Fruit fly (Drosophila melanogaster): ENCODE measurements around the gene CG3744.

Gene CG3744

DNA sequence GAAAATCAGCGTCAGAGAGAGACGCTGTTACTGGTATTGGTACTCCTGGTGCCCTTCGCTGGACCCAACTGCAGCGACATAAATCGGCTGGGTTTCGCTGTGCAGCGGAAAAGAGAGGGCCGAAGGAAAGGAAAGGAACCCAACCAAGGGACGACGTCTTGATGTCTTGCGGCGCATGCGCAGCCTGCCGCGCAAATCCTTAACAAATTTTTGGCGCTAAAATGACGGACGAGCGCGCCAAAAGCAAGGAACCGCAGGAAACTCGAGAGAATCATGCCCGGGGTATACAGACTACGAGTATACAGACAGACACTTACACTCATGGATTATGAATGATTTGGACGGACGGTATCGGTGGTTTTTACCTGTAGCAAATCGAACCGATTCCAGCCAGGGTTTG, 9.5 kb downstream of the CG3744 start:
- TF ChIP-seq lz (GFP tag; optimal IDR thresholded peaks at IDR 0.05) (no peak), CG11902 (GFP tag; optimal IDR thresholded peaks at IDR 0.05) (no peak), CG6163 (GFP tag; IDR thresholded peaks at IDR 0.05) (no peak), CG3919 (GFP tag; optimal IDR thresholded peaks at IDR 0.05) (no peak), Ets21C (GFP tag; optimal IDR thresholded peaks at IDR 0.05) (no peak), fd85E (GFP tag; optimal IDR thresholded peaks at IDR 0.05) (no peak), Gug (GFP tag; IDR thresholded peaks at IDR 0.05) (no peak), Smox (GFP tag; optimal IDR thresholded peaks at IDR 0.05) (no peak), spab (GFP tag; optimal IDR thresholded peaks at IDR 0.05) (no peak), CG6792 (GFP tag; optimal IDR thresholded peaks at IDR 0.05) (no peak), CG10669 (GFP tag; optimal IDR thresholded peaks at IDR 0.05) (no peak), CG34406 (GFP tag; optimal IDR thresholded peaks at IDR 0.05) (no peak)

DNA sequence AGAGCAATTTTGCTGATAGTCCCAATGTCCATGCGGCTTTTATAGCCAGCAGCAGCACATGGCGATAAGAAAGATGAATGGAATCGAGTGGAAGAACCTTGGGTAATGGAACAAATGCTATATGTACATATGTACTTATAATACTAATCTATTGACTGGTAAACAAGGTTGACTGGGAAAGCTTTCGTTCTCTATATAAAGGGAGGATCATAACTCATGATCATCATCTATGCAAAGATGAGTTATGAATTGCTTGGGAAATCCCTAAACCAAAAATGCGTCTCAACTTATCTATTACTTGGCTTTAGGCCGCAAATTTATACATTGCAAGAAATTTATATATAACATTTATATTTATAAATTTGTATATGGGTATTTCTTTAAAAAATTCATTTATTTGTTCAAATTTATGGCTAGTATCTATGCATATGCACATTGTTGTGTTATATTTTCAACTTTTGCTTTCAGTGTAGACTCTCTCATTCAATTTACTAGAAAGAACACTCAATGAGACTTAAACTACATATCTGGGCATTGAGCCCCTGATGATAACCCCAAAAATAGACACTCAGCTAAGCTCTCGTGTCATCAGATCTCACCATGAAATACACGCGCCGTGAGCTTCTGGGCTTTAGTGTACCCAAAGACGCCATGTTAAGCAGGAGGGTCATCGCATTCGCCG, 11.6 kb downstream of the CG3744 start, which contains the start of the genes Srg1 and Elal:
Gene Srg1 (minus strand): TSS at position 14 of the 682 bp plus-strand sequence.
Gene Elal (plus strand): TSS at position 632 of the 682 bp plus-strand sequence.
- TF ChIP-seq CG16779 (tag; optimal IDR thresholded peaks at IDR 0.05) (no peak), svp (GFP tag) (peak; percentile 65), acj6 (GFP tag; optimal IDR thresholded peaks at IDR 0.05) (no peak), CG15336 (GFP tag; IDR thresholded peaks at IDR 0.05) (peak; percentile 12; the same call in 1 of the 2 replicates), Ets96B (tag; optimal IDR thresholded peaks at IDR 0.05) (peak; percentile 18), dac (GFP tag; optimal IDR thresholded peaks at IDR 0.05) (no peak), Eip93F (GFP tag; optimal IDR thresholded peaks at IDR 0.05) (no peak), CG6854 (GFP tag; optimal IDR thresholded peaks at IDR 0.05) (no peak), CG9139 (GFP tag; optimal IDR thresholded peaks at IDR 0.05) (no peak), esn (GFP tag; optimal IDR thresholded peaks at IDR 0.05) (no peak), CG1621 (tag; optimal IDR thresholded peaks at IDR 0.05) (no peak), cyc (GFP tag; optimal IDR thresholded peaks at IDR 0.05) (no peak), CG7368 (GFP tag; optimal IDR thresholded peaks at IDR 0.05) (no peak), Eip78C (GFP tag) (peak; percentile 57), eg (GFP tag; IDR thresholded peaks at IDR 0.05) (0 out of 3 replicates have a peak, but pooled peaks have one; percentile 29)

DNA sequence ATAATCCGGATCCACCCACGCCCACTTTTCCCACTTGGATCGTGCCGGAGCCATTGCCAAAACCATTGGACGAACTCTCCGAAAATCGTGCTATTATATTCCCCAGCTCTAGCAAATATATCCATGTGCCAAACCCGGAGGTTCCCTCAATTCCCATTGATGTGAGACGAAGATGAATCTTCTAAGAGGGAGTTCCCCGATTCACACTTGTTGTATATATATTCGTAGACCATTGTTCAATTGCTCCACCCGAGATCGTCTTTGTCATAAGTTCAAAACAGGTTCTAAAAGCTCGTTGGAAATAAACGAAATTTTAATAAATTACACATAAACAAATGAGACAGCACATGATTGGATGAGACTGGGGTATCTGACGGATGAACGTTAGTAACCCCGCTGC, 12.6 kb downstream of the CG3744 start:
- TF ChIP-seq CG15336 (GFP tag; IDR thresholded peaks at IDR 0.05) (no peak), vri (GFP tag; optimal IDR thresholded peaks at IDR 0.05) (no peak), CG4318 (GFP tag; optimal IDR thresholded peaks at IDR 0.05) (no peak), CG31627 (GFP tag; optimal IDR thresholded peaks at IDR 0.05) (no peak), pdm3 (GFP tag; optimal IDR thresholded peaks at IDR 0.05) (no peak)

DNA sequence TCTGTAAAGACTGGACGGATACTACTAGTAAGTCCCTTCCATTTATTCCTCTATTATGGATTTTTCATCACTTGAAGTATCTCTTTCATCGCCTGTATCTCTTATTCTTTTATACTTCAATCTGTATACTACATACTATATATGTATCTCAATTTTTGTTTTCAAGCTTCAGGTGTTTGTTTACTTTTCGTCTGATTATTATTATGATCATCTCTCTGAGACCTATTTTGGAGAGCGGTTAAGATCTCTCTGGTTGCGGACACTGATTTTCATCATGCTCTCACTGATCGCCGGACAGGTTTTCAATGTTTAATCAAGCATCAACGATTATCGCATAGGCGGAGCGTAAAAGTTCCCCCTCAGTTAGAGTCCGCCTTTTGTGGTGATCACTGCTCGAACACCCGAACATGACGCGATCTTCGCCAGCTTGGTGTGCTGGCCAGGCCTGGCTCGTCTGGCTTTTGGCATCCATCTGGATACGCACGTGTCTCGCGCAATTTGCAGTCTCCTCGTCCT, 13.8 kb downstream of the CG3744 start, which contains the start of gene CG7016:
Gene CG7016 (plus strand): TSS at position 358 of the 516 bp plus-strand sequence.
- TF ChIP-seq fkh (GFP tag; optimal IDR thresholded peaks at IDR 0.05) (peak; percentile 31), svp (GFP tag) (peak; percentile 50), Eip93F (GFP tag; optimal IDR thresholded peaks at IDR 0.05) (no peak), vri (GFP tag; optimal IDR thresholded peaks at IDR 0.05) (peak; percentile 48), CG9139 (GFP tag; optimal IDR thresholded peaks at IDR 0.05) (no peak)

DNA sequence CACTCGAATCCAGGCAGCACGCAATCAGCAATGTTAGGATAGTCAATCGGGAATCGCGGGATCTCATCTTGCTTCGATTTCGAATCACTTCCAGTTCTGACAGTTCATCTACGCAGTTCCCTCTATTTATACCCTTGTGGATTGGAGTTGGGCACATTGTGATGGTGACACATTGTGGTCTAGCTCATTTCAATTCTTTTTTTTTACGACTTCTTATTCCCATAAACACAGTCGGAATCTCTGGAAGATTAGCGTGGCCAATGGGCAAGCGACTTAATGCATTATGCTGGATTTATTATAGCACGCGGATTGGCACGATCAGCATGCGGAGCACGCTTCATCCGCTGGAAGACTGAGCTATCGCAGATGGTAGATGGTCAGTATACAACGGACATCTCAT, 14.4 kb downstream of the CG3744 start, which contains the start of gene CG13640:
Gene CG13640 (minus strand): TSS at position 101 of the 400 bp plus-strand sequence.
- TF ChIP-seq CG8119 (GFP tag; IDR thresholded peaks at IDR 0.05) = no peak
- no peak for TF ChIP-seq CG6276 (GFP tag; optimal IDR thresholded peaks at IDR 0.05)
- TF ChIP-seq Hr38 (GFP tag; optimal IDR thresholded peaks at IDR 0.05) = no peak
- TF ChIP-seq CG15336 (GFP tag; IDR thresholded peaks at IDR 0.05) = no peak
- no peak for TF ChIP-seq CG31627 (GFP tag; optimal IDR thresholded peaks at IDR 0.05)
- TF ChIP-seq ss (GFP tag; optimal IDR thresholded peaks at IDR 0.05) = no peak
- no peak for TF ChIP-seq acj6 (GFP tag; optimal IDR thresholded peaks at IDR 0.05)

Data from whole organism, prepupa.